Worm (Caenorhabditis elegans) whole organism, young adult: ENCODE results near the gene msp-45.
A peak's percentile ranks its signal among the peaks of the same experiment; 100 is the strongest.

ENCODE experiments used
- aptf-2 ChIP-seq: fragments of 200-800 bp; sonication (Bioruptor generic); conservative IDR thresholded peaks from 2 replicates; pipeline ENCODE4 v1.3.6; 2022; ENCODE audit warnings: missing genetic modification reagents, missing genetic modification characterization, missing compliant biosample characterization
- atf-7 ChIP-seq: sonication (generic microtip); optimal IDR thresholded peaks from 2 replicates; lab custom pipeline; 2017; ENCODE audit warnings: mild to moderate bottlenecking, missing genetic modification characterization, missing compliant biosample characterization

DNA sequence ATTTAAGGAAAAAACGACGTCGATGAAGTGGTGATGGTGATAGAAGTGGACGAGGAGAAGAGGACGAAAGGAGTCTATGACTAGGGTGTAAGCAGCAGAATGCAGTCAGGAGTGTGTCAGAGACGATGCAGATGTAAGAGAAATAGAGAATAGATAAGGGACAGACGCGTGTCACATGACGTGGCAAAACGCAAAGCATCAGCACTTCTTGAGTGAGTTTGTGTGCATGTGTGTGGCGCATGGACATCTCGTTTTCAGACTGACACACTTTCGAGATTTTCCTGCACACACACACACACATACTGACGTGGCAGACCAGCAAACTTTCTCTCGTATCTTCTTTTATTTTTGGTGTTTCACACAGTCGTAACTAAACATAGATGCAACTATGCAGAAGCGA, 25.6 kb upstream of the msp-45 start:
- peak; percentile 84 for TF ChIP-seq atf-7
- TF ChIP-seq aptf-2 (GFP tag; lab: Robert Waterston, UW), result no peak
